Worm (Caenorhabditis elegans): Measurements from ENCODE around the gene sea-1.

sea-1 gene

DNA sequence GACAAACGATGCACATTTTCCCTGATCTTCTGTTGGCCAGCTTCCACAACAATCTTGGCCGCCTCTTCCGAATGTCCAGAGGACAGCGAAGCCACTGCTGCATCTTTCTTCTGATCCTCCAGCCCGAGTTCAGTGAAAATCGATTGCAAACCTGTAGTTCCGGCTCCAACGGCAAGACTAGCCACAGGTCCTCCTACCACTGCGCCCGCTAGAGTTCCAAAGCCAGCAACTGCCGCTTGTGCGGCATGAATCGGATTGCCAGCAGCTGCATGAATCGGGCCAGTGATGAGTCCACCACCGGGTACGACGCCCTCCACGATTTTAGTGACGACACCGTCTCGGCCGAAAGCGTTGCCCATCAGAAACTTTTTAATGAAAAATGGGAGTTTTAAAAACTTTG lies 14.9 kb upstream of the sea-1 start, which contains the start of gene ifas-1:
Gene ifas-1 (minus strand): TSS at position 387 of the 400 bp plus-strand sequence.
- no peak for TF ChIP-seq ztf-11 (tag; optimal IDR thresholded peaks at IDR 0.05)
- TF ChIP-seq set-16 (GFP tag; IDR thresholded peaks at IDR 0.05) = peak; percentile 70

DNA sequence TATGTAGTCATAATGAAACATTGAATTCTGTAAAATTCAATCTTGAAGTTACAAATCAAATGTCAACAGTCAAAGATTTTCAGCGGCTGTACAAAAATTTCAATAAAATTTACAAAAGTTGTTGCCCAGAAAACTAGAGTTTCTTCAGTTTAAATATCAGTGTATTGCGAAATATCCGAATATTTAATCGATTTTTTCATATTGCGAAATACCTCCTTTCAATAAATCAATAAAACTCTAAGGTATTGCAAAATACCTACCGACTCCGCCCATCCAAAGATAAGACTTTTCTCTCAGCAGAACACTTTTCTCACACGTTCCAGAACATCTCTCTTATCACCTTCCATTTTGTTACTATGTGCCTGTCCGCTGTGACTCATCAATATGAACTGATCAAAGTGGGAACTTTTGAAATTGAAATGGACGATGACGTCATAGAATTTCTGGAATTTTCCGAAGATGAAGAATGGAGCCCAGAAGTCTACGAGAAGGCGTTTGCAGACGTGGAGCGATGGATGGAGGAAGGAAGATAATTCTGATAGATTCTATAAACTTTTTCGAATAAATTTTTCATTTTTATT lies 11.2 kb upstream of the sea-1 start:
- TF ChIP-seq cey-2 (tag; optimal IDR thresholded peaks at IDR 0.05; ENCODE audit: borderline replicate concordance, insufficient read depth) = no peak
- TF ChIP-seq zfp-2 (tag; optimal IDR thresholded peaks at IDR 0.05) = no peak
- peak; percentile 5 for TF ChIP-seq pqm-1 (tag; optimal IDR thresholded peaks at IDR 0.05)
- no peak for TF ChIP-seq zfp-3 (GFP tag; conservative IDR thresholded peaks at IDR 0.05)
- peak; percentile 40 for TF ChIP-seq ceh-28 (tag; optimal IDR thresholded peaks at IDR 0.05)
- peak; percentile 42; the same call in 1 of the 2 replicates for TF ChIP-seq dmd-6 (GFP tag; IDR thresholded peaks at IDR 0.05)
- no peak for TF ChIP-seq daf-16 (GFP tag; optimal IDR thresholded peaks at IDR 0.05)
- peak; percentile 21 for TF ChIP-seq daf-16 (tag; optimal IDR thresholded peaks at IDR 0.05)

DNA sequence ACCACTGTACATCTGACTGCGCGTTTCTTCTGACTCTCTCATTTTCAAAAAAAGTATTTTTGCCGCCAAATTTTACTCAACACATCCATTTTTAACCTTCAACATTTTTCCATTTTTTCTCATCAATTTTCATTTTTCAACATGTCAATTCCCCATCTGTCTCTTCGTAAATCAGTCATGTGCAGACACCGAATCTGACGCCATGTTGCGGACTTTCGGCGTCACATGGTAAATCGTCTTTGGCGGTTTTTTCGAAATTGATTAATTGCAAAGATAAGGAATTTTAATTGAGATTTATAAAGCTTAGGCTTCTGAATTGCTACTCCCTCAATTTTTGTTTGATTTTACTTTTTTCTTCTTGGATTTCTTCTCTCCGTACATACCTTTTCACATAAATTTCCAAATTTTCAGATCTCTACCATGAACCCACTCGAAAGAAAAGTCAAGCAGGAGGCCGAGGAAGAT lies 9.4 kb upstream of the sea-1 start, which contains the start of gene F19B10.1:
Gene F19B10.1 (plus strand): TSS at position 415 of the 465 bp plus-strand sequence.
- TF ChIP-seq mes-2 (tag; optimal IDR thresholded peaks at IDR 0.05; ENCODE audit: poor library complexity, severe bottlenecking) (peak; percentile 86), mdl-1 (tag; optimal IDR thresholded peaks at IDR 0.05) (peak in 1 of 2 experiments; percentile 66), hlh-30 (tag; optimal IDR thresholded peaks at IDR 0.05; ENCODE audit: insufficient read depth) (peak; percentile 100), pqm-1 (tag; optimal IDR thresholded peaks at IDR 0.05) (peak; percentile 3), ama-1 (optimal IDR thresholded peaks at IDR 0.05) (no peak), lin-13 (GFP tag; optimal IDR thresholded peaks at IDR 0.05) (peak; percentile 41), hlh-11 (tag; optimal IDR thresholded peaks at IDR 0.05) (peak; percentile 74), dmd-9 (GFP tag; IDR thresholded peaks at IDR 0.05) (no peak), dmd-6 (GFP tag; IDR thresholded peaks at IDR 0.05) (peak; percentile 63), jun-1 (tag; optimal IDR thresholded peaks at IDR 0.05) (no peak), rbr-2 (tag; optimal IDR thresholded peaks at IDR 0.05) (no peak), nhr-28 (tag; optimal IDR thresholded peaks at IDR 0.05) (peak; percentile 71), nhr-25 (tag; optimal IDR thresholded peaks at IDR 0.05; ENCODE audit: borderline replicate concordance, insufficient read depth) (peak; percentile 9), mxl-3 (GFP tag; optimal IDR thresholded peaks at IDR 0.05) (peak; percentile 63), skn-1 (tag; optimal IDR thresholded peaks at IDR 0.05) (no peak), zip-11 (GFP tag; IDR thresholded peaks at IDR 0.05) (no peak), unc-62 (GFP tag; optimal IDR thresholded peaks at IDR 0.05 in 1 of 2) (peak in 1 of 2 experiments; percentile 79), unc-62 (tag; optimal IDR thresholded peaks at IDR 0.05) (no peak), sdz-12 (GFP tag; optimal IDR thresholded peaks at IDR 0.05) (no peak), dpl-1 (GFP tag; optimal IDR thresholded peaks at IDR 0.05) (peak; percentile 93), duxl-1 (tag; optimal IDR thresholded peaks at IDR 0.05; ENCODE audit: poor library complexity) (peak; percentile 85), R02D3.7 (tag; optimal IDR thresholded peaks at IDR 0.05) (peak; percentile 45), nhr-77 (tag; optimal IDR thresholded peaks at IDR 0.05) (peak; percentile 8), ceh-20 (GFP tag; IDR thresholded peaks at IDR 0.05) (peak; percentile 24; the same call in 1 of the 2 replicates)

DNA sequence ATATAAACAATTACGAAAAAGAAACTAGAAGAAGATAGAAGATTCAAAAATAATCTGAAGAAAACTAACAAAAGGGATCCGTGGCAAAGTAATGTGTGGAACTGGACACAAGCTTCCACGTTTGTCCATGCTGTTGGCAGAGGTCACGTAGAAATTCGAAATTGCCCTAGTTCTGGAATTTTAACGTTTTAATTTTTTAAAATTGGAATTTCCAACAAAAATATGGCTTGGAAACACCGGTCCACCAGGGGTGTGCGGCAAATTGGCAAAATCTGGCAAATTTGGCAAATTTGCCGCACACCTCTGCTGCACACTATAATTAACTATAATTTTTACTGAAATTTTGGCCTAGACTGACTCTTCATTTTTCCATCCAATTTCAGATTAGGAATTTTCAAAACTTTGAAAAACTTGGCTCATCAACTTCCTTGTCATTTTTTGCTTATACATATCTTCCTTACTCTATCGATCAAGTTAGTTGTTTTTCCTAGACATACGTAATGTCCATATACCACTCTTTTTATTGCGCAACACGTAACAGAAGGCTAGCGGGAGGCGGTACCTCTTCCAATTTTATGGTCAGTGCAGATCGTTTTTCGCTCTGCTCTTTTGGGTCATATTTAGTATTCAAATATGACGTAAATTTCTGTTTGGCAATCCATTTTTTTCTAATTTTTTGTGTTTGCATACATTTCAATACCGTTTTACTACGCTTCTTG lies 8.1 kb upstream of the sea-1 start, which contains the start of gene F19B10.10:
Gene F19B10.10 (minus strand): TSS at position 51 of the 719 bp plus-strand sequence.
- TF ChIP-seq lir-3 (tag; optimal IDR thresholded peaks at IDR 0.05) = no peak
- no peak for TF ChIP-seq dmd-8 (GFP tag; IDR thresholded peaks at IDR 0.05)

Data from whole organism, L4 larva.